Fruit fly (Drosophila melanogaster) whole organism, embryonic: Measurements from ENCODE around the gene CG13309.

Experiments used
- Antp ChIP-seq: fragments of 200-800 bp; sonication (Bioruptor generic); optimal IDR thresholded peaks from 3 replicates; lab custom pipeline; 2016; ENCODE audit warnings: missing biosample characterization, missing genetic modification characterization
- Asciz ChIP-seq: fragments of 200-800 bp; sonication (Bioruptor generic); optimal IDR thresholded peaks from 2 replicates; lab custom pipeline; 2017; ENCODE audit warnings: missing biosample characterization, mild to moderate bottlenecking, missing genetic modification characterization, missing genetic modification reagents
- CG11093 ChIP-seq: fragments of 200-800 bp; sonication (Bioruptor generic); IDR thresholded peaks from 3 replicates; pipeline ENCODE4 v1.3.6; 2022; ENCODE audit warnings: missing biosample characterization, missing genetic modification characterization
- CG11247 ChIP-seq: fragments of 200-800 bp; sonication (Bioruptor generic); IDR thresholded peaks from 2 replicates; pipeline ENCODE4 v1.3.6; 2022; ENCODE audit warnings: missing biosample characterization, missing genetic modification characterization
- CG12104 ChIP-seq: fragments of 200-800 bp; sonication (Bioruptor generic); optimal IDR thresholded peaks from 3 replicates; lab custom pipeline; 2016; ENCODE audit warnings: missing biosample characterization, missing genetic modification characterization
- CG1233 ChIP-seq: fragments of 200-800 bp; sonication (Bioruptor generic); optimal IDR thresholded peaks from 4 replicates; lab custom pipeline; 2018; ENCODE audit warnings: missing biosample characterization, mild to moderate bottlenecking, missing genetic modification characterization
- CG13424 ChIP-seq: fragments of 200-800 bp; sonication (Bioruptor generic); optimal IDR thresholded peaks from 2 replicates; lab custom pipeline; 2019; ENCODE audit warnings: missing biosample characterization, mild to moderate bottlenecking, missing genetic modification characterization, moderate library complexity
- CG13894 ChIP-seq: fragments of 200-800 bp; sonication (Bioruptor generic); optimal IDR thresholded peaks from 3 replicates; lab custom pipeline; 2018; ENCODE audit warnings: missing biosample characterization, mild to moderate bottlenecking, missing genetic modification characterization, moderate library complexity
- CG14710 ChIP-seq: fragments of 200-800 bp; sonication (Bioruptor generic); optimal IDR thresholded peaks from 3 replicates; lab custom pipeline; 2019; ENCODE audit warnings: missing biosample characterization, mild to moderate bottlenecking, missing genetic modification characterization, moderate library complexity
- CG17359 ChIP-seq: fragments of 200-800 bp; sonication (Bioruptor generic); optimal IDR thresholded peaks from 3 replicates; lab custom pipeline; 2018; ENCODE audit warnings: missing biosample characterization, mild to moderate bottlenecking, missing genetic modification characterization, moderate library complexity
- CG18599 ChIP-seq: fragments of 200-800 bp; sonication (Bioruptor generic); optimal IDR thresholded peaks from 3 replicates; lab custom pipeline; 2017; ENCODE audit warnings: missing biosample characterization, missing genetic modification characterization, mild to moderate bottlenecking, moderate library complexity, missing genetic modification reagents
- CG2202 ChIP-seq: fragments of 200-800 bp; sonication (Bioruptor generic); optimal IDR thresholded peaks from 2 replicates; lab custom pipeline; 2018; ENCODE audit warnings: missing biosample characterization, mild to moderate bottlenecking, missing genetic modification characterization
- CG31224 ChIP-seq: fragments of 200-800 bp; sonication (Bioruptor generic); IDR thresholded peaks from 2 replicates; pipeline ENCODE4 v1.3.6; 2022; ENCODE audit warnings: missing biosample characterization, missing genetic modification characterization
- CG3838 ChIP-seq: fragments of 200-800 bp; sonication (Bioruptor generic); optimal IDR thresholded peaks from 3 replicates; lab custom pipeline; 2016; ENCODE audit warnings: missing biosample characterization, missing genetic modification characterization
- CG4854 ChIP-seq: fragments of 200-800 bp; sonication (Bioruptor generic); optimal IDR thresholded peaks from 2 replicates; lab custom pipeline; 2016; ENCODE audit warnings: missing biosample characterization, missing genetic modification characterization, inconsistent platforms
- CG8359 ChIP-seq: fragments of 200-800 bp; sonication (Bioruptor generic); optimal IDR thresholded peaks from 2 replicates; lab custom pipeline; 2017; ENCODE audit warnings: missing biosample characterization, mild to moderate bottlenecking, missing genetic modification characterization, borderline replicate concordance
- CG8944 ChIP-seq: fragments of 200-800 bp; sonication (Bioruptor generic); optimal IDR thresholded peaks from 3 replicates; lab custom pipeline; 2016; ENCODE audit warnings: missing biosample characterization, missing genetic modification characterization
- CG9215 ChIP-seq: fragments of 200-800 bp; sonication (Bioruptor generic); IDR thresholded peaks from 2 replicates; pipeline ENCODE4 v1.3.6; 2022; ENCODE audit warnings: missing biosample characterization, missing genetic modification characterization
- Dip2 ChIP-seq: fragments of 200-800 bp; sonication (Bioruptor generic); IDR thresholded peaks from 2 replicates; pipeline ENCODE4 v1.3.6; 2022; ENCODE audit warnings: missing biosample characterization, missing genetic modification characterization
- Dip3 ChIP-seq: fragments of 200-800 bp; sonication (Bioruptor generic); optimal IDR thresholded peaks from 3 replicates; lab custom pipeline; 2016; ENCODE audit warnings: missing biosample characterization, missing genetic modification characterization
- Doc2 ChIP-seq: fragments of 200-800 bp; sonication (Bioruptor generic); IDR thresholded peaks from 2 replicates; pipeline ENCODE4 v1.3.6; 2022; ENCODE audit warnings: missing biosample characterization, missing genetic modification characterization
- Dp ChIP-seq: fragments of 200-800 bp; sonication (Bioruptor generic); optimal IDR thresholded peaks from 2 replicates; lab custom pipeline; 2018; ENCODE audit warnings: missing biosample characterization, mild to moderate bottlenecking, missing genetic modification characterization, moderate library complexity
- Hr51 ChIP-seq, 2 experiments: fragments of 200-800 bp; sonication (Bioruptor generic); optimal IDR thresholded peaks; 2 replicates in 1 of 2; 3 replicates in 1 of 2; lab custom pipeline; 2016 to 2018; ENCODE audit warnings: missing biosample characterization in 2 of 2, missing genetic modification characterization in 2 of 2, mild to moderate bottlenecking in 1 of 2, moderate library complexity in 1 of 2
- Lpt ChIP-seq: fragments of >200 bp; optimal IDR thresholded peaks from 2 replicates; lab custom pipeline; 2018; ENCODE audit warnings: missing biosample characterization, missing genetic modification characterization
- Ptx1 ChIP-seq: fragments of 200-800 bp; sonication (Bioruptor generic); IDR thresholded peaks from 2 replicates; pipeline ENCODE4 v1.3.6; 2022; ENCODE audit warnings: missing biosample characterization, missing genetic modification characterization
- Rx ChIP-seq: fragments of 200-800 bp; sonication (Bioruptor generic); IDR thresholded peaks from 2 replicates; pipeline ENCODE4 v1.3.6; 2022; ENCODE audit warnings: missing biosample characterization, missing genetic modification characterization
- Sox102F ChIP-seq: fragments of 200-800 bp; sonication (Bioruptor generic); optimal IDR thresholded peaks from 2 replicates; lab custom pipeline; 2018; ENCODE audit warnings: missing biosample characterization, mild to moderate bottlenecking, missing genetic modification characterization, moderate library complexity
- TFAM ChIP-seq: fragments of 200-800 bp; sonication (Bioruptor generic); optimal IDR thresholded peaks from 2 replicates; lab custom pipeline; 2017; ENCODE audit warnings: missing biosample characterization, missing genetic modification characterization, inconsistent platforms
- Tbp ChIP-seq: fragments of >200 bp; optimal IDR thresholded peaks from 2 replicates; lab custom pipeline; 2018; ENCODE audit warnings: missing biosample characterization, missing genetic modification characterization
- amos ChIP-seq: fragments of 200-800 bp; sonication (Bioruptor generic); IDR thresholded peaks from 2 replicates; pipeline ENCODE4 v1.3.6; 2022; ENCODE audit warnings: missing biosample characterization, missing genetic modification characterization; ENCODE audit not compliant: partially characterized antibody
- az2 ChIP-seq: fragments of 200-800 bp; sonication (Bioruptor generic); optimal IDR thresholded peaks from 3 replicates; lab custom pipeline; 2016; ENCODE audit warnings: missing biosample characterization, missing genetic modification characterization
- bowl ChIP-seq: fragments of 200-800 bp; sonication (Bioruptor generic); IDR thresholded peaks from 2 replicates; pipeline ENCODE4 v1.3.6; 2022; ENCODE audit warnings: missing biosample characterization, missing genetic modification characterization
- btn ChIP-seq: fragments of 200-800 bp; sonication (Bioruptor generic); optimal IDR thresholded peaks from 2 replicates; lab custom pipeline; 2016; ENCODE audit warnings: missing biosample characterization, missing genetic modification characterization
- cas ChIP-seq: fragments of 200-800 bp; sonication (Bioruptor generic); IDR thresholded peaks from 2 replicates; pipeline ENCODE4 v1.3.6; 2022; ENCODE audit warnings: missing biosample characterization, missing genetic modification characterization
- croc ChIP-seq: fragments of 200-800 bp; sonication (Bioruptor generic); conservative IDR thresholded peaks from 3 replicates; pipeline ENCODE4 v1.3.6; 2022; ENCODE audit warnings: missing biosample characterization, missing genetic modification characterization
- dimm ChIP-seq: fragments of 200-800 bp; sonication (Bioruptor generic); IDR thresholded peaks from 2 replicates; pipeline ENCODE4 v1.3.6; 2022; ENCODE audit warnings: missing biosample characterization, missing genetic modification characterization
- disco-r ChIP-seq: fragments of 200-800 bp; sonication (Bioruptor generic); optimal IDR thresholded peaks from 2 replicates; lab custom pipeline; 2016; ENCODE audit warnings: missing biosample characterization, missing genetic modification characterization
- ems ChIP-seq: fragments of 200-800 bp; sonication (Bioruptor generic); optimal IDR thresholded peaks from 3 replicates; lab custom pipeline; 2016; ENCODE audit warnings: missing biosample characterization, missing genetic modification characterization
- fd102C ChIP-seq: fragments of 200-800 bp; sonication (Bioruptor generic); optimal IDR thresholded peaks from 2 replicates; lab custom pipeline; 2018; ENCODE audit warnings: missing biosample characterization, mild to moderate bottlenecking, missing genetic modification characterization, moderate library complexity
- ftz-f1 ChIP-seq: fragments of 200-800 bp; sonication (Bioruptor generic); optimal IDR thresholded peaks from 2 replicates; lab custom pipeline; 2016; ENCODE audit warnings: missing biosample characterization, missing genetic modification characterization
- ham ChIP-seq: fragments of 200-800 bp; sonication (Bioruptor generic); IDR thresholded peaks from 2 replicates; pipeline ENCODE4 v1.3.6; 2022; ENCODE audit warnings: missing biosample characterization, missing genetic modification characterization
- jumu ChIP-seq: fragments of 200-800 bp; sonication (Bioruptor generic); optimal IDR thresholded peaks from 3 replicates; lab custom pipeline; 2016; ENCODE audit warnings: missing biosample characterization, missing genetic modification characterization
- mam ChIP-seq: fragments of 200-800 bp; sonication (Bioruptor generic); optimal IDR thresholded peaks from 3 replicates; lab custom pipeline; 2016; ENCODE audit warnings: missing biosample characterization, missing genetic modification characterization
- oc ChIP-seq: fragments of 200-800 bp; sonication (Bioruptor generic); optimal IDR thresholded peaks from 2 replicates; lab custom pipeline; 2018; ENCODE audit warnings: missing biosample characterization, mild to moderate bottlenecking, missing genetic modification characterization, moderate library complexity
- phol ChIP-seq: fragments of 200-800 bp; sonication (Bioruptor generic); optimal IDR thresholded peaks from 3 replicates; lab custom pipeline; 2018; ENCODE audit warnings: missing biosample characterization, mild to moderate bottlenecking, missing genetic modification characterization, moderate library complexity
- pnt ChIP-seq: fragments of 200-800 bp; sonication (Bioruptor generic); optimal IDR thresholded peaks from 3 replicates; lab custom pipeline; 2016; ENCODE audit warnings: missing biosample characterization, missing genetic modification characterization
- prd ChIP-seq, 3 experiments: fragments of >200 bp in 2 of 3; fragments of 200-800 bp in 1 of 3; sonication (Bioruptor generic) in 1 of 3; optimal IDR thresholded peaks in 2 of 3; IDR thresholded peaks in 1 of 3; 2 replicates in 2 of 3; 3 replicates in 1 of 3; pipeline versions ENCODE4 v1.3.6 to Lab custom; 2017 to 2022; ENCODE audit warnings: missing biosample characterization in 1 of 3, missing genetic modification characterization in 1 of 3
- ranshi ChIP-seq: fragments of 200-800 bp; sonication (Bioruptor generic); IDR thresholded peaks from 2 replicates; pipeline ENCODE4 v1.3.6; 2022; ENCODE audit warnings: missing biosample characterization, missing genetic modification characterization
- salm ChIP-seq: fragments of 200-800 bp; sonication (Bioruptor generic); optimal IDR thresholded peaks from 2 replicates; lab custom pipeline; 2018; ENCODE audit warnings: missing biosample characterization, mild to moderate bottlenecking, missing genetic modification characterization
- sob ChIP-seq: fragments of 200-800 bp; sonication (Bioruptor generic); IDR thresholded peaks from 2 replicates; pipeline ENCODE4 v1.3.6; 2022; ENCODE audit warnings: missing biosample characterization, missing genetic modification characterization
- ssp ChIP-seq: fragments of 200-800 bp; sonication (Bioruptor generic); IDR thresholded peaks from 2 replicates; pipeline ENCODE4 v1.3.6; 2022; ENCODE audit warnings: missing biosample characterization, missing genetic modification characterization

The CG13309 gene

DNA sequence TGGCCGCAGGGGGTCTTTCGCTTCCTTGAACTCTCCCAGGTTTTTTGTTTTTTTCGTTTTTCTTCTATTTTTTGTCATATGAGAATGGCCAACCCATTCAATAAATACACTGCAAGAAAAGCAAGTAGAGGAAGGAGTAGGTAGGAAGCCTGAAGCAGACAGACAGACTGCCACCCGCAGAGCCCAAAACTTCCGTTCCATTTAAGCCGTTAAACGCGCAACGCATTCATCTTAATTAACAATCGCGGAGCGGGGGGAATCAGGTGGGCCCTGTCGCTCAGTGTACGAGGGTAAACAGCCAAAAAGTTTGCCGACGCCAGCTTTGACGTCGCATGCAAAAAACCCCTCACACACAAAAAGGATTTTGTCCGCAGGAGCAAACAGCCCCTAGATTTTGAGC is 42.7 kb downstream of the CG13309 start (continued):
- TF ChIP-seq sob (0 out of 2 replicates have a peak, but pooled peaks have one; percentile 18), CG2202 (tag; lab: Kevin White, UChicago) (no peak), dimm (GFP tag; lab: Robert Waterston, UW) (no peak), CG14710 (no peak), CG13424 (tag; lab: Kevin White, UChicago) (no peak), bowl (GFP tag; lab: Robert Waterston, UW) (no peak), CG9215 (GFP tag; lab: Robert Waterston, UW) (peak; percentile 35; the same call in 1 of the 2 replicates), CG31224 (peak; percentile 46; the same call in 1 of the 2 replicates), Dip3 (GFP tag; lab: Kevin White, UChicago) (no peak), CG17359 (tag; lab: Kevin White, UChicago) (no peak), Lpt (no peak), Antp (GFP tag; lab: Kevin White, UChicago) (peak; percentile 53), TFAM (GFP tag; lab: Kevin White, UChicago) (no peak), jumu (GFP tag; lab: Kevin White, UChicago) (peak; percentile 48), az2 (GFP tag; lab: Kevin White, UChicago) (no peak), salm (tag; lab: Kevin White, UChicago) (no peak), Dp (GFP tag; lab: Kevin White, UChicago) (no peak), ssp (GFP tag; lab: Robert Waterston, UW) (no peak), CG11093 (GFP tag; lab: Robert Waterston, UW) (0 out of 3 replicates have a peak, but pooled peaks have one; percentile 17), Doc2 (GFP tag; lab: Robert Waterston, UW) (no peak), disco-r (GFP tag; lab: Kevin White, UChicago) (no peak), CG13894 (tag; lab: Kevin White, UChicago) (no peak), Rx (0 out of 2 replicates have a peak, but pooled peaks have one; percentile 30), croc (GFP tag; lab: Robert Waterston, UW) (no peak), cas (GFP tag; lab: Robert Waterston, UW) (no peak), CG8944 (GFP tag; lab: Kevin White, UChicago) (no peak), phol (tag; lab: Kevin White, UChicago) (no peak), fd102C (no peak), CG12104 (no peak), CG8359 (GFP tag; lab: Kevin White, UChicago) (no peak), Dip2 (GFP tag; lab: Robert Waterston, UW) (no peak), pnt (GFP tag; lab: Kevin White, UChicago) (peak; percentile 60), CG11247 (GFP tag; lab: Robert Waterston, UW) (no peak), oc (no peak), amos (no peak), Ptx1 (GFP tag; lab: Robert Waterston, UW) (0 out of 2 replicates have a peak, but pooled peaks have one; percentile 33), Asciz (GFP tag; lab: Kevin White, UChicago) (no peak), CG4854 (GFP tag; lab: Kevin White, UChicago) (no peak), CG3838 (GFP tag; lab: Kevin White, UChicago) (no peak), btn (GFP tag; lab: Kevin White, UChicago) (no peak), ems (GFP tag; lab: Kevin White, UChicago) (no peak), Sox102F (GFP tag; lab: Kevin White, UChicago) (peak; percentile 22), CG18599 (GFP tag; lab: Kevin White, UChicago) (peak; percentile 53), CG1233 (GFP tag; lab: Kevin White, UChicago) (no peak), mam (peak; percentile 38), prd (optimal IDR thresholded peaks at IDR 0.05; lab: Kevin White, UChicago) (no peak), prd (GFP tag; IDR thresholded peaks at IDR 0.05; lab: Robert Waterston, UW) (peak; percentile 64), ftz-f1 (no peak), Tbp (no peak), Hr51 (GFP tag; optimal IDR thresholded peaks at IDR 0.05; lab: Kevin White, UChicago) (peak in 1 of 2 experiments; percentile 32), ranshi (peak; percentile 37; the same call in 1 of the 2 replicates), ham (GFP tag; lab: Robert Waterston, UW) (no peak)
